Fruit fly (Drosophila melanogaster) whole organism, adult: Measurements from ENCODE around the gene CG3726.

ENCODE experiments used
- CG14711 ChIP-seq: fragments of 200-800 bp; sonication (Bioruptor generic); optimal IDR thresholded peaks from 2 replicates; lab custom pipeline; 2018; ENCODE audit warnings: missing biosample characterization, mild to moderate bottlenecking, missing genetic modification characterization, moderate library complexity
- CG7101 ChIP-seq: fragments of 200-800 bp; sonication (Bioruptor generic); optimal IDR thresholded peaks from 2 replicates; lab custom pipeline; 2018; ENCODE audit warnings: missing biosample characterization, mild to moderate bottlenecking, missing genetic modification characterization, moderate library complexity
- Mnt ChIP-seq: fragments of 200-800 bp; sonication (Bioruptor generic); optimal IDR thresholded peaks from 2 replicates; lab custom pipeline; 2016; ENCODE audit warnings: missing biosample characterization, mild to moderate bottlenecking, missing genetic modification characterization
- cnc ChIP-seq, 2 experiments: fragments of >200 bp; optimal IDR thresholded peaks; 2 replicates each; lab custom pipeline; 2017
- kay ChIP-seq: fragments of 200-800 bp; sonication (Bioruptor generic); peaks from one replicate; lab custom pipeline; 2016; ENCODE audit warnings: missing biosample characterization, missing genetic modification characterization, borderline replicate concordance
- toe ChIP-seq: fragments of 200-800 bp; sonication (Bioruptor generic); optimal IDR thresholded peaks from 2 replicates; lab custom pipeline; 2016; ENCODE audit warnings: missing biosample characterization, missing genetic modification characterization

dm6 chrX:5895821-5896550 lies 20.9 kb upstream of the CG3726 start:
- TF ChIP-seq CG14711 (tag; lab: Kevin White, UChicago): peak; percentile 87
- peak; percentile 25 for TF ChIP-seq Mnt (GFP tag; lab: Kevin White, UChicago)
- peak; percentile 51 for TF ChIP-seq toe (GFP tag; lab: Kevin White, UChicago)
- no peak for TF ChIP-seq kay (GFP tag; lab: Kevin White, UChicago)
- peak; percentile 88 for TF ChIP-seq CG7101 (tag; lab: Kevin White, UChicago)
- TF ChIP-seq cnc (optimal IDR thresholded peaks at IDR 0.05; lab: Kevin White, UChicago): no peak
